Worm (Caenorhabditis elegans) whole organism, L1 larva: ENCODE measurements around the gene ZK54.3.

ENCODE experiments used
- ama-1 ChIP-seq: fragments of 150-350 bp; optimal IDR thresholded peaks from 2 replicates; lab custom pipeline; 2014
- ceh-82 ChIP-seq, 3 experiments: fragments of 150-350 bp in 1 of 3; sonication (generic microtip) in 2 of 3; optimal IDR thresholded peaks; 2 replicates each; lab custom pipeline; 2014 to 2017; ENCODE audit warnings: missing biosample characterization in 3 of 3, missing genetic modification characterization in 3 of 3
- dpl-1 ChIP-seq, 3 experiments: fragments of 150-350 bp in 2 of 3; sonication (generic microtip) in 1 of 3; optimal IDR thresholded peaks; 2 replicates each; lab custom pipeline; 2014 to 2017; ENCODE audit warnings: missing biosample characterization in 3 of 3, missing genetic modification characterization in 3 of 3, missing genetic modification reagents in 3 of 3
- dsc-1 ChIP-seq: sonication (generic microtip); optimal IDR thresholded peaks from 2 replicates; lab custom pipeline; 2016; ENCODE audit warnings: mild to moderate bottlenecking, missing genetic modification characterization, missing compliant biosample characterization
- lsy-2 ChIP-seq, 2 experiments: fragments of 150-350 bp; optimal IDR thresholded peaks; 2 replicates each; lab custom pipeline; 2014; ENCODE audit warnings: missing biosample characterization in 2 of 2, missing genetic modification characterization in 2 of 2
- nhr-84 ChIP-seq: sonication (generic microtip); optimal IDR thresholded peaks from 2 replicates; lab custom pipeline; 2017; ENCODE audit warnings: missing biosample characterization, missing genetic modification characterization
- nhr-90 ChIP-seq: sonication (generic microtip); optimal IDR thresholded peaks from 2 replicates; lab custom pipeline; 2016; ENCODE audit warnings: mild to moderate bottlenecking, missing genetic modification characterization, missing compliant biosample characterization; ENCODE audit not compliant: poor library complexity
- rnt-1 ChIP-seq: sonication (generic microtip); optimal IDR thresholded peaks from 2 replicates; lab custom pipeline; 2016; ENCODE audit warnings: mild to moderate bottlenecking, missing genetic modification characterization, moderate library complexity, missing compliant biosample characterization
- snpc-4 ChIP-seq: fragments of 150-350 bp; optimal IDR thresholded peaks from 2 replicates; lab custom pipeline; 2014; ENCODE audit warnings: missing biosample characterization, missing genetic modification characterization
- ztf-4 ChIP-seq: fragments of 150-350 bp; optimal IDR thresholded peaks from 2 replicates; lab custom pipeline; 2014; ENCODE audit warnings: missing biosample characterization, missing genetic modification characterization

ce11 chrX:17515207-17515902 lies 48.5 kb upstream of the ZK54.3 start:
- TF ChIP-seq lsy-2 (tag; optimal IDR thresholded peaks at IDR 0.05; lab: Kevin White, UChicago) (no peak), ama-1 (lab: Kevin White, UChicago) (no peak), ztf-4 (tag; lab: Kevin White, UChicago) (no peak), dpl-1 (GFP tag; optimal IDR thresholded peaks at IDR 0.05; lab: Kevin White, UChicago) (no peak), snpc-4 (no peak), nhr-90 (tag; lab: Kevin White, UChicago) (no peak), dsc-1 (tag; lab: Kevin White, UChicago) (peak; percentile 80), ceh-82 (tag; optimal IDR thresholded peaks at IDR 0.05; lab: Kevin White, UChicago) (no peak), rnt-1 (tag; lab: Kevin White, UChicago) (no peak), nhr-84 (tag; lab: Kevin White, UChicago) (no peak)
